Fruit fly (Drosophila melanogaster) Kc167 (cell line): ENCODE results near the gene Vps15.

Experiments
- Myc ChIP-seq: fragments of >200 bp; optimal IDR thresholded peaks from 2 replicates; lab custom pipeline; 2017; ENCODE audit warnings: missing external identifiers
- Sin3A ChIP-seq: fragments of >200 bp; optimal IDR thresholded peaks from 2 replicates; lab custom pipeline; 2018; ENCODE audit warnings: missing external identifiers
- h ChIP-seq: fragments of >200 bp; optimal IDR thresholded peaks from 3 replicates; lab custom pipeline; 2018; ENCODE audit warnings: missing external identifiers
- insv ChIP-seq: fragments of >200 bp; optimal IDR thresholded peaks from 3 replicates; lab custom pipeline; 2018; ENCODE audit warnings: missing external identifiers
- psq ChIP-seq: fragments of >200 bp; optimal IDR thresholded peaks from 2 replicates; lab custom pipeline; 2017; ENCODE audit warnings: missing external identifiers
- ttk ChIP-seq: sonication (Bioruptor generic); optimal IDR thresholded peaks from 2 replicates; lab custom pipeline; 2017; ENCODE audit warnings: missing external identifiers

Vps15 gene

dm6 chr3R:9213029-9213428 lies 32.6 kb downstream of the Vps15 start:
- TF ChIP-seq insv (lab: Kevin White, UChicago) (no peak), psq (no peak), Sin3A (no peak), h (lab: Kevin White, UChicago) (no peak), Myc (no peak), ttk (lab: Kevin White, UChicago) (no peak)

- TF ChIP-seq h (lab: Kevin White, UChicago) (no peak), psq (no peak), Sin3A (no peak), insv (lab: Kevin White, UChicago) (no peak), ttk (lab: Kevin White, UChicago) (no peak), Myc (no peak)
Measured at dm6 chr3R:9195821-9196220, 49.8 kb downstream of the Vps15 start.
